Worm (Caenorhabditis elegans): ENCODE data around the gene gcc-1.

DNA sequence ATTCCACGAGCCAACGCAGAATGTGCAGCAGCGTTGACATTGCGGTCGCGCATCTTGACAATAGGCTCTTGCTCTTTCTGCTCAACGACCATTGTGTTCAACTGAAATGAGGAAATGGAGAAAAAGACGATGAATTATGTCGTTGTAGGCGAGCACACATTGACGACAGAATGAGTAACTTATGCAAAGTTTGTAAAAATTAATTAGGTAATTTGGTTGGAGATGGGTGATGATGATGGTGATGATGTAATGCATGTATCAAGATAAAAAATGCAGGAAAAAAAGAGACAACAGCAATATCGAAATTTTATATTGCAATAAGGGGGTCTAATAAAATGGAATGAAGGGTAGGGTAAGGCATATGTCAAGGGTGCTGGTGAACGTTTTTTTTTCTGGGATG, 7.4 kb upstream of the gcc-1 start, which contains the start of gene bbln-1:
- no peak for TF ChIP-seq zag-1 (tag; optimal IDR thresholded peaks at IDR 0.05)
- TF ChIP-seq ztf-11 (tag; optimal IDR thresholded peaks at IDR 0.05) = no peak
- no peak for TF ChIP-seq jun-1 (tag; optimal IDR thresholded peaks at IDR 0.05)
- no peak for TF ChIP-seq mdl-1 (tag; optimal IDR thresholded peaks at IDR 0.05)
- no peak for TF ChIP-seq pqm-1 (tag; optimal IDR thresholded peaks at IDR 0.05)
- no peak for TF ChIP-seq fos-1 (tag; optimal IDR thresholded peaks at IDR 0.05)
